Worm (Caenorhabditis elegans): ENCODE results near the gene Y43C5A.7.

Y43C5A.7 gene

ce11 chrIV:10276960-10277359, at the start of gene Y43C5A.7:
TSS of gene Y43C5A.7 (plus strand) at chrIV:10277260.
- TF ChIP-seq unc-30 (tag; optimal IDR thresholded peaks at IDR 0.05) (no peak), egl-27 (tag; optimal IDR thresholded peaks at IDR 0.05) (no peak), efl-3 (GFP tag; optimal IDR thresholded peaks at IDR 0.05) (no peak)

DNA sequence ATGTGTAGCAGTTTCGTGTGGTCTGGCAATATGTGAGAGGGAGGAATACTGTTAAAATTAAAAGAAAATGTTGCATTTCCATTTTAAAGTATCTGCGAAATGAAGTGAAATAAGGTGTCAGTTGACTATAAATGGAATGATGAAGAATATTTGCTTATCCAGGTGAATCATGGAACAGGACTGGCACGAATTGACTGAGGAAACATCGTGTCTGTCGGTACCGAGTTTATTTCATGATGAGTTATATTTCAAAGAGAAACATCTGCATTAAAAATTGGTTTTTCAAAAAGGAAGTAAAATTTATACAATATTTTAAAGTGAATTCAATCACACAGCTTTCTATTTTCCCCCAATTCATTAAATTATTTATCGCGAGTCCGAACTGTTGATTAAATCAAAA, 49.5 kb upstream of the Y43C5A.7 start, which contains the start of gene F01G10.6:
TSS of gene F01G10.6 (minus strand) at position 101 of the 400 bp plus-strand sequence.
- TF ChIP-seq lsy-2 (tag; optimal IDR thresholded peaks at IDR 0.05) = no peak
- no peak for TF ChIP-seq dpl-1 (GFP tag; optimal IDR thresholded peaks at IDR 0.05)
- TF ChIP-seq vab-15 (tag; optimal IDR thresholded peaks at IDR 0.05) = no peak
- TF ChIP-seq snu-23 (GFP tag; optimal IDR thresholded peaks at IDR 0.05) = no peak
- no peak for TF ChIP-seq unc-62 (GFP tag; optimal IDR thresholded peaks at IDR 0.05)
- TF ChIP-seq lin-35 (GFP tag; optimal IDR thresholded peaks at IDR 0.05) = no peak
- TF ChIP-seq unc-86 (tag; optimal IDR thresholded peaks at IDR 0.05) = no peak
- TF ChIP-seq zip-4 (GFP tag; optimal IDR thresholded peaks at IDR 0.05) = no peak
- no peak for TF ChIP-seq ceh-88 (GFP tag; IDR thresholded peaks at IDR 0.05)
- no peak for TF ChIP-seq ceh-8 (GFP tag; optimal IDR thresholded peaks at IDR 0.05)
- TF ChIP-seq sup-37 (GFP tag; optimal IDR thresholded peaks at IDR 0.05) = no peak
- TF ChIP-seq C34B4.2 (tag; optimal IDR thresholded peaks at IDR 0.05) = no peak
- TF ChIP-seq mep-1 (tag; optimal IDR thresholded peaks at IDR 0.05) = no peak

DNA sequence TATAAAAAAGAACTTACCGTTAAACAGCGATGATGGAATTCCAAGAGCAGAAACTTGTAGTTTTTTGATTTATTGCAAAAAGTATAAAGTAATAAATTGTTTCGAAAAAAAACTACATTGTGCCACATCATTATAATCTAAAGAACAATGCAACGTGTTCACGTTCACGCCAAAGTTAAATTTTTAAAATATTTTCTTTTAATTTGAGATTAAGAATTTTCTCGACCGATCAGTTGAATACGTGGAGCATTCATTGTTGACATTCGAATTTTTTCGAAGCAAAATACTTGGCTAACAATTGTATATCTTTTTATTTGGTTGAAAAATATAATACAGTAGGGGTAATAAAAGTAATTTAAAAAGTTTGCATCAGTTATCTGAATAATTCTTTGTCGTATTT, 46.1 kb upstream of the Y43C5A.7 start, which contains the start of gene F01G10.5:
TSS of gene F01G10.5 (minus strand) at position 101 of the 400 bp plus-strand sequence.
- TF ChIP-seq aha-1 (tag; optimal IDR thresholded peaks at IDR 0.05) (no peak), ceh-88 (GFP tag; IDR thresholded peaks at IDR 0.05) (no peak), vab-15 (tag; optimal IDR thresholded peaks at IDR 0.05) (no peak), unc-86 (tag; optimal IDR thresholded peaks at IDR 0.05) (no peak), nhr-237 (tag; optimal IDR thresholded peaks at IDR 0.05) (no peak), xbp-1 (tag; optimal IDR thresholded peaks at IDR 0.05) (no peak), skn-1 (tag; optimal IDR thresholded peaks at IDR 0.05) (no peak), nhr-28 (tag; optimal IDR thresholded peaks at IDR 0.05) (no peak)

DNA sequence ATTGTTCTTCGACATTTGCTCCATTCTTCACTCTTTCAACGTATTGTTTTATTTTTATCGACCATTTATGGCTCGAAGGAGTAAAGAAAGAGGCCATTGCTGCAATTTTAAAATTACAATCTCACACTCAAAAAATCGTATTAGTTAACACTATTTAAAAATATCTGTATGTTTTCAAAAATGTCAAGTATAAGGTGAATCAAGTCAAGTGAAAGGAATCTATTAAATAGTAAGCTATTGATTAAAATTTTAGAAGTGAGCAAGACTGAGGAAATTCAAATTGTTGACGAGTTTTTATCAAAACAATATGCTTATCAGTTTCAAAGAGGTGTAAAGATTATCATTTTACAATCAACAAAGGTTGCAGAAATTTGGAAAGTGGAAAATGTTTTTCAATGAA, 44.6 kb upstream of the Y43C5A.7 start, which contains the start of gene F01G10.4:
TSS of gene F01G10.4 (minus strand) at position 101 of the 400 bp plus-strand sequence.
- TF ChIP-seq nhr-11 (tag; optimal IDR thresholded peaks at IDR 0.05) = no peak
- no peak for TF ChIP-seq fkh-10 (GFP tag; optimal IDR thresholded peaks at IDR 0.05)
- no peak for TF ChIP-seq sox-4 (tag; optimal IDR thresholded peaks at IDR 0.05)
- TF ChIP-seq unc-62 (GFP tag; optimal IDR thresholded peaks at IDR 0.05) = no peak
- TF ChIP-seq pqm-1 (tag; optimal IDR thresholded peaks at IDR 0.05) = no peak
- TF ChIP-seq snpc-4 (tag; optimal IDR thresholded peaks at IDR 0.05) = no peak
- no peak for TF ChIP-seq Y116A8C.19 (tag; optimal IDR thresholded peaks at IDR 0.05; ENCODE audit: borderline replicate concordance)
- TF ChIP-seq pax-3 (tag; optimal IDR thresholded peaks at IDR 0.05) = no peak
- no peak for TF ChIP-seq fos-1 (tag; optimal IDR thresholded peaks at IDR 0.05)
- no peak for TF ChIP-seq ztf-4 (tag; optimal IDR thresholded peaks at IDR 0.05)
- TF ChIP-seq aha-1 (tag; optimal IDR thresholded peaks at IDR 0.05) = no peak
- no peak for TF ChIP-seq sptf-1 (tag; optimal IDR thresholded peaks at IDR 0.05)
- no peak for TF ChIP-seq ces-1 (GFP tag; optimal IDR thresholded peaks at IDR 0.05)

- TF ChIP-seq elt-2 (tag; optimal IDR thresholded peaks at IDR 0.05) (peak; percentile 39), pax-3 (tag; optimal IDR thresholded peaks at IDR 0.05) (no peak)
Measured at ce11 chrIV:10235279-10235829, 41.7 kb upstream of the Y43C5A.7 start, which contains the start of gene ech-9. TSS of gene ech-9 (minus strand) at chrIV:10235329.

DNA sequence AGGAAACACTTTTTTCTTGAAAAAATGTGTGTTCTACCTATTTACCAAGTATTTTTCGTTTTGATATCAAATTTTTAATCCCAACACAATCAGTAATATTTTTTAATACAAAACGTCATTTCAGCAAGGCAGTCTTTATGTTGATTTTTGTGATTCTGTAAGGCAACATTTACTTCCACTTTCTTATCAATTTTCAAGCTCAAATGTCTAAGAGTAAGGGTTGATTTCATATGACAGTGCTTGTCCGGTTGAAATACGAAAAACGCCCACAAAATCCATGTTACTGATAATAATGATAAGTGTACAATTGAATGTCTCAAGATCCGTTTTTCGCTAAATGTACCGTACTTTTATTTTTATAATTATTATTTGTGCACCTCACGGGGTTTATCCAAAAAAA, 41.0 kb upstream of the Y43C5A.7 start:
- TF ChIP-seq nhr-11 (tag; optimal IDR thresholded peaks at IDR 0.05) = no peak
- TF ChIP-seq elt-2 (tag; optimal IDR thresholded peaks at IDR 0.05) = peak; percentile 68
- peak; percentile 32 for TF ChIP-seq jun-1 (tag; optimal IDR thresholded peaks at IDR 0.05)
- no peak for TF ChIP-seq nhr-237 (tag; optimal IDR thresholded peaks at IDR 0.05)
- TF ChIP-seq snpc-4 (tag; optimal IDR thresholded peaks at IDR 0.05) = no peak
- no peak for TF ChIP-seq ceh-8 (GFP tag; optimal IDR thresholded peaks at IDR 0.05)
- TF ChIP-seq snu-23 (GFP tag; optimal IDR thresholded peaks at IDR 0.05) = no peak
- TF ChIP-seq zip-4 (GFP tag; optimal IDR thresholded peaks at IDR 0.05) = no peak
- no peak for TF ChIP-seq ceh-63 (GFP tag; optimal IDR thresholded peaks at IDR 0.05)
- no peak for TF ChIP-seq lin-14 (GFP tag; optimal IDR thresholded peaks at IDR 0.05)
- no peak for TF ChIP-seq unc-98 (GFP tag; IDR thresholded peaks at IDR 0.05)
- TF ChIP-seq unc-86 (tag; optimal IDR thresholded peaks at IDR 0.05) = no peak
- no peak for TF ChIP-seq alr-1 (tag; optimal IDR thresholded peaks at IDR 0.05; ENCODE audit: borderline replicate concordance)
- TF ChIP-seq irx-1 (tag; optimal IDR thresholded peaks at IDR 0.05) = no peak
